Worm (Caenorhabditis elegans) whole organism, late embryonic: ENCODE measurements around the gene ZK1248.15.
A peak's percentile ranks its signal among the peaks of the same experiment; 100 is the strongest.

Experiments
- K02D7.2 ChIP-seq: sonication (generic microtip); optimal IDR thresholded peaks from 2 replicates; lab custom pipeline; 2017; ENCODE audit warnings: mild to moderate bottlenecking, missing genetic modification characterization, missing compliant biosample characterization
- ama-1 ChIP-seq: fragments of 150-350 bp; optimal IDR thresholded peaks from 2 replicates; lab custom pipeline; 2014
- ceh-14 ChIP-seq: sonication (generic microtip); optimal IDR thresholded peaks from 2 replicates; lab custom pipeline; 2016; ENCODE audit warnings: missing genotype, missing genetic modification characterization, missing compliant biosample characterization
- ceh-19 ChIP-seq: fragments of 200-800 bp; sonication (Bioruptor generic); optimal IDR thresholded peaks from 2 replicates; lab custom pipeline; 2018; ENCODE audit warnings: mild to moderate bottlenecking, missing genetic modification characterization, missing compliant biosample characterization
- ceh-31 ChIP-seq: sonication (generic microtip); optimal IDR thresholded peaks from 2 replicates; lab custom pipeline; 2016; ENCODE audit warnings: missing genetic modification characterization, missing compliant biosample characterization
- ceh-45 ChIP-seq: fragments of 200-800 bp; sonication (Bioruptor generic); IDR thresholded peaks from 2 replicates; pipeline ENCODE4 v1.3.6; 2022; ENCODE audit warnings: missing genetic modification reagents, missing genetic modification characterization, missing compliant biosample characterization
- ceh-9 ChIP-seq: sonication (generic microtip); optimal IDR thresholded peaks from 2 replicates; lab custom pipeline; 2016; ENCODE audit warnings: mild to moderate bottlenecking, missing genetic modification characterization, inconsistent platforms, missing compliant biosample characterization
- che-1 ChIP-seq: sonication (generic microtip); optimal IDR thresholded peaks from 2 replicates; lab custom pipeline; 2016; ENCODE audit warnings: mild to moderate bottlenecking, missing genetic modification characterization, missing compliant biosample characterization
- elt-4 ChIP-seq: sonication (generic microtip); optimal IDR thresholded peaks from 2 replicates; lab custom pipeline; 2016; ENCODE audit warnings: missing genetic modification characterization, missing compliant biosample characterization
- ets-4 ChIP-seq: sonication (generic microtip); optimal IDR thresholded peaks from 2 replicates; lab custom pipeline; 2016; ENCODE audit warnings: missing genetic modification characterization, missing compliant biosample characterization
- fkh-10 ChIP-seq: fragments of 150-350 bp; optimal IDR thresholded peaks from 2 replicates; lab custom pipeline; 2014; ENCODE audit warnings: missing biosample characterization, missing genetic modification reagents, missing genetic modification characterization
- gmeb-2 ChIP-seq: sonication (generic microtip); optimal IDR thresholded peaks from 2 replicates; lab custom pipeline; 2016; ENCODE audit warnings: missing genetic modification characterization, inconsistent platforms, missing compliant biosample characterization
- hlh-15 ChIP-seq: sonication (generic microtip); optimal IDR thresholded peaks from 2 replicates; lab custom pipeline; 2016; ENCODE audit warnings: missing genetic modification characterization, missing compliant biosample characterization
- mec-3 ChIP-seq: sonication (generic microtip); optimal IDR thresholded peaks from 2 replicates; lab custom pipeline; 2016; ENCODE audit warnings: borderline replicate concordance, missing genetic modification characterization, missing compliant biosample characterization
- nhr-11 ChIP-seq: fragments of 150-350 bp; optimal IDR thresholded peaks from 2 replicates; lab custom pipeline; 2014; ENCODE audit warnings: missing biosample characterization, missing genetic modification characterization
- npax-4 ChIP-seq: sonication (generic microtip); optimal IDR thresholded peaks from 2 replicates; lab custom pipeline; 2016; ENCODE audit warnings: missing genetic modification characterization, missing compliant biosample characterization
- pag-3 ChIP-seq: sonication (generic microtip); optimal IDR thresholded peaks from 2 replicates; lab custom pipeline; 2016; ENCODE audit warnings: missing compliant biosample characterization, missing genetic modification characterization, borderline replicate concordance
- pat-9 ChIP-seq: fragments of 200-800 bp; sonication (Bioruptor generic); optimal IDR thresholded peaks from 2 replicates; lab custom pipeline; 2018; ENCODE audit warnings: mild to moderate bottlenecking, missing genetic modification characterization, moderate library complexity, missing compliant biosample characterization
- pax-1 ChIP-seq: fragments of 150-350 bp; optimal IDR thresholded peaks from 2 replicates; lab custom pipeline; 2014; ENCODE audit warnings: missing biosample characterization, missing genetic modification characterization
- pha-2 ChIP-seq: sonication (generic microtip); optimal IDR thresholded peaks from 2 replicates; lab custom pipeline; 2017; ENCODE audit warnings: mild to moderate bottlenecking, missing genetic modification characterization, missing compliant biosample characterization
- pros-1 ChIP-seq: fragments of 150-350 bp; optimal IDR thresholded peaks from 2 replicates; lab custom pipeline; 2014; ENCODE audit warnings: missing biosample characterization, missing genetic modification reagents, missing genetic modification characterization
- rnt-1 ChIP-seq: sonication (generic microtip); optimal IDR thresholded peaks from 2 replicates; lab custom pipeline; 2016; ENCODE audit warnings: missing genetic modification characterization, missing compliant biosample characterization
- tbx-7 ChIP-seq: sonication (generic microtip); optimal IDR thresholded peaks from 2 replicates; lab custom pipeline; 2016; ENCODE audit warnings: missing genotype, missing genetic modification characterization, missing compliant biosample characterization
- ttx-3 ChIP-seq: sonication (generic microtip); optimal IDR thresholded peaks from 2 replicates; lab custom pipeline; 2016; ENCODE audit warnings: missing genetic modification reagents, missing genetic modification characterization, missing compliant biosample characterization
- unc-55 ChIP-seq: sonication (generic microtip); optimal IDR thresholded peaks from 2 replicates; lab custom pipeline; 2017; ENCODE audit warnings: missing biosample characterization, missing genetic modification reagents, missing genetic modification characterization
- unc-86 ChIP-seq: sonication (generic microtip); optimal IDR thresholded peaks from 2 replicates; lab custom pipeline; 2016; ENCODE audit warnings: missing genetic modification characterization, missing compliant biosample characterization
- ztf-16 ChIP-seq: sonication (generic microtip); optimal IDR thresholded peaks from 2 replicates; lab custom pipeline; 2017; ENCODE audit warnings: missing genetic modification characterization, missing compliant biosample characterization

The ZK1248.15 gene

ce11 chrII:5792490-5792889 lies 45.9 kb downstream of the ZK1248.15 start, which contains the start of gene K05F1.14:
Gene K05F1.14, minus strand, starts transcription at chrII:5792590.
- TF ChIP-seq rnt-1 (tag; lab: Kevin White, UChicago), result no peak
- TF ChIP-seq mec-3 (tag; lab: Kevin White, UChicago), result no peak
- TF ChIP-seq ceh-31 (tag; lab: Kevin White, UChicago), result no peak
- no peak for TF ChIP-seq unc-55 (GFP tag; lab: Kevin White, UChicago)
- TF ChIP-seq ttx-3 (tag; lab: Kevin White, UChicago), result no peak
- no peak for TF ChIP-seq pax-1
- TF ChIP-seq ets-4, result no peak
- no peak for TF ChIP-seq tbx-7 (tag; lab: Kevin White, UChicago)
- TF ChIP-seq gmeb-2 (tag; lab: Kevin White, UChicago), result no peak
- TF ChIP-seq ztf-16 (tag; lab: Kevin White, UChicago), result no peak
- no peak for TF ChIP-seq ceh-19 (GFP tag; lab: Kevin White, UChicago)
- TF ChIP-seq npax-4 (tag; lab: Kevin White, UChicago), result no peak
- no peak for TF ChIP-seq elt-4
- no peak for TF ChIP-seq fkh-10 (GFP tag; lab: Kevin White, UChicago)
- TF ChIP-seq pag-3 (tag; lab: Kevin White, UChicago), result no peak

ce11 chrII:5790313-5790773 lies 48.0 kb downstream of the ZK1248.15 start, which contains the start of gene lect-2:
Gene lect-2, plus strand, starts transcription at chrII:5790723.
- TF ChIP-seq che-1 (tag; lab: Kevin White, UChicago), result no peak
- TF ChIP-seq unc-55 (GFP tag; lab: Kevin White, UChicago), result peak; percentile 35
- TF ChIP-seq ama-1 (lab: Kevin White, UChicago), result no peak
- no peak for TF ChIP-seq unc-86 (tag; lab: Kevin White, UChicago)

- TF ChIP-seq ceh-45 (GFP tag; lab: Robert Waterston, UW) (no peak), ceh-9 (tag; lab: Kevin White, UChicago) (no peak), pha-2 (tag; lab: Kevin White, UChicago) (no peak), K02D7.2 (tag; lab: Kevin White, UChicago) (no peak), ceh-31 (tag; lab: Kevin White, UChicago) (no peak), pat-9 (no peak), pros-1 (tag; lab: Kevin White, UChicago) (no peak), hlh-15 (tag; lab: Kevin White, UChicago) (no peak), nhr-11 (tag; lab: Kevin White, UChicago) (no peak), ceh-14 (tag; lab: Kevin White, UChicago) (no peak)
- TF ChIP-seq, all 69 proteins: peak for 0
Observed at ce11 chrII:5788815-5789214, 49.5 kb downstream of the ZK1248.15 start, which contains the start of gene K05F1.13. Gene K05F1.13, plus strand, starts transcription at chrII:5789115.
